Fruit fly (Drosophila melanogaster) whole organism, prepupa: Measurements from ENCODE around the gene Chro.
A peak's percentile ranks its signal among the peaks of the same experiment; 100 is the strongest.

Source experiments
- Blimp-1 ChIP-seq: fragments of 200-800 bp; sonication (Bioruptor generic); optimal IDR thresholded peaks from 3 replicates; lab custom pipeline; 2017; ENCODE audit warnings: missing biosample characterization, missing genetic modification characterization, mild to moderate bottlenecking, moderate library complexity, missing genetic modification reagents
- CG10631 ChIP-seq: fragments of 200-800 bp; sonication (Bioruptor generic); optimal IDR thresholded peaks from 2 replicates; lab custom pipeline; 2016; ENCODE audit warnings: missing biosample characterization, missing genetic modification characterization
- CG11294 ChIP-seq: fragments of 200-800 bp; sonication (Bioruptor generic); IDR thresholded peaks from 2 replicates; pipeline ENCODE4 v1.3.6; 2022; ENCODE audit warnings: missing biosample characterization, missing genetic modification characterization
- CG11762 ChIP-seq: fragments of 200-800 bp; sonication (Bioruptor generic); optimal IDR thresholded peaks from 3 replicates; lab custom pipeline; 2016; ENCODE audit warnings: missing biosample characterization, missing genetic modification characterization; ENCODE audit not compliant: insufficient read depth
- CG16779 ChIP-seq: fragments of 200-800 bp; sonication (Bioruptor generic); optimal IDR thresholded peaks from 3 replicates; lab custom pipeline; 2017; ENCODE audit warnings: missing biosample characterization, mild to moderate bottlenecking, missing genetic modification characterization
- CG3032 ChIP-seq: fragments of 200-800 bp; optimal IDR thresholded peaks from 2 replicates; lab custom pipeline; 2019; ENCODE audit warnings: missing biosample characterization, mild to moderate bottlenecking, missing genetic modification characterization, moderate library complexity
- CG32006 ChIP-seq: fragments of 200-800 bp; sonication (Bioruptor generic); optimal IDR thresholded peaks from 3 replicates; lab custom pipeline; 2017; ENCODE audit warnings: missing biosample characterization, mild to moderate bottlenecking, missing genetic modification characterization
- CG9139 ChIP-seq: fragments of 200-800 bp; sonication (Bioruptor generic); optimal IDR thresholded peaks from 3 replicates; lab custom pipeline; 2017; ENCODE audit warnings: missing biosample characterization, mild to moderate bottlenecking, missing genetic modification characterization
- Ets21C ChIP-seq: fragments of 200-800 bp; sonication (Bioruptor generic); optimal IDR thresholded peaks from 3 replicates; lab custom pipeline; 2016; ENCODE audit warnings: missing biosample characterization, missing genetic modification characterization
- Met ChIP-seq: fragments of 200-800 bp; sonication (Bioruptor generic); optimal IDR thresholded peaks from 3 replicates; lab custom pipeline; 2016; ENCODE audit warnings: missing biosample characterization, missing genetic modification characterization

The Chro gene

DNA sequence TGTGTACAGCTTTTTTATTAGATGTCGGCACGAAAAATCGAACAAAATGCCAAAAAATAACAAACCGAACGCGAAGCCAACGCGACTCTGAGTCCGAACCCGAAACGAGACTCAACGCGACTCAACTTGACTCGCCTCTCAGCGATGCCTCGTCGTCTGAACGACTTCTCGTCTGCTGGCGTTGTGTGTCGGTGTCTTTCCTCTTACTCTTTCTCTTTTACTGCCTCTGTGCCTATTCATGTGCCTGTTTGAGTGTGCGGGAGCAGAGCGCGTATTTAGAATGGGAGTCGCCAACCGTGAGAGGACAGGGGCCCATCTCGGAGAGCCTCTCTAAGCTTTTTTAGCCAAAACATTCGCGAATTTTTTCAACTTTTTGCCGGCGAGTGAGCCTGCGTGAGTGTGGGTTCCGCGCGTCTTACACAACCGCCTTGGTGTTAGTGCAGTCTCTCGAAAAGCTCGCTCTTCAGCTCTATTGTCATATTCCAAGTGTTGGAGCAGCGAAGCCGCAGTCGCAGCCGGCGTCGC lies 54.1 kb downstream of the Chro start (continued):
- no peak for TF ChIP-seq CG3032 (tag; lab: Kevin White, UChicago)
- no peak for TF ChIP-seq CG10631 (GFP tag; lab: Kevin White, UChicago)
- TF ChIP-seq CG11762 (GFP tag; lab: Kevin White, UChicago) = no peak
- peak; percentile 31 for TF ChIP-seq CG32006 (GFP tag; lab: Kevin White, UChicago)
- TF ChIP-seq Ets21C (GFP tag; lab: Kevin White, UChicago) = no peak
- peak; percentile 41 for TF ChIP-seq Met (GFP tag; lab: Kevin White, UChicago)
- TF ChIP-seq CG9139 = peak; percentile 67
- TF ChIP-seq CG16779 = peak; percentile 70
- TF ChIP-seq Blimp-1 = peak; percentile 0
- no peak for TF ChIP-seq CG11294 (GFP tag; lab: Robert Waterston, UW)
